Fruit fly (Drosophila melanogaster): ENCODE data around the gene wapl.

- no peak for TF ChIP-seq Crg-1 (GFP tag; optimal IDR thresholded peaks at IDR 0.05)
- no peak for TF ChIP-seq ovo (GFP tag; optimal IDR thresholded peaks at IDR 0.05)
- no peak for TF ChIP-seq Hr96 (GFP tag; optimal IDR thresholded peaks at IDR 0.05)
- no peak for TF ChIP-seq CG33017 (tag; optimal IDR thresholded peaks at IDR 0.05)
- TF ChIP-seq tj (GFP tag; optimal IDR thresholded peaks at IDR 0.05), result peak; percentile 62
- TF ChIP-seq kay (GFP tag; ENCODE audit: borderline replicate concordance), result no peak
- no peak for TF ChIP-seq cnc (optimal IDR thresholded peaks at IDR 0.05)
- TF ChIP-seq bab1 (GFP tag; optimal IDR thresholded peaks at IDR 0.05), result no peak
- peak; percentile 14 for TF ChIP-seq Mnt (GFP tag; optimal IDR thresholded peaks at IDR 0.05)
- no peak for TF ChIP-seq CG1620 (GFP tag; optimal IDR thresholded peaks at IDR 0.05)
These were observed 2.9 kb downstream of the wapl start for dm6 chrX:2155868-2156267.
